Worm (Caenorhabditis elegans) whole organism, mixed stage, embryonic: ENCODE results near the gene Y39G8B.2.

Source experiments
- M03D4.4 ChIP-seq: sonication (generic microtip); optimal IDR thresholded peaks from 2 replicates; lab custom pipeline; 2017; ENCODE audit warnings: mild to moderate bottlenecking, missing genetic modification characterization, missing compliant biosample characterization
- bed-3 ChIP-seq: fragments of 200-800 bp; sonication (Bioruptor generic); optimal IDR thresholded peaks from 3 replicates; lab custom pipeline; 2018; ENCODE audit warnings: mild to moderate bottlenecking, missing genetic modification characterization, moderate library complexity, missing compliant biosample characterization
- blmp-1 ChIP-seq: fragments of 150-350 bp; optimal IDR thresholded peaks from 2 replicates; lab custom pipeline; 2014; ENCODE audit warnings: missing biosample characterization, missing genetic modification characterization
- ceh-39 ChIP-seq: fragments of 150-350 bp; optimal IDR thresholded peaks from 2 replicates; lab custom pipeline; 2014; ENCODE audit warnings: missing biosample characterization, missing genetic modification characterization
- ceh-43 ChIP-seq: fragments of 200-800 bp; sonication (Bioruptor generic); optimal IDR thresholded peaks from 2 replicates; lab custom pipeline; 2018; ENCODE audit warnings: mild to moderate bottlenecking, missing genetic modification characterization, moderate library complexity, missing compliant biosample characterization
- ceh-83 ChIP-seq: fragments of 200-800 bp; sonication (Bioruptor generic); optimal IDR thresholded peaks from 2 replicates; lab custom pipeline; 2018; ENCODE audit warnings: mild to moderate bottlenecking, missing genetic modification characterization, missing compliant biosample characterization
- ces-1 ChIP-seq: fragments of 150-350 bp; optimal IDR thresholded peaks from 2 replicates; lab custom pipeline; 2014; ENCODE audit warnings: missing biosample characterization, missing genetic modification reagents, missing genetic modification characterization
- drap-1 ChIP-seq: fragments of 200-800 bp; sonication (Bioruptor generic); optimal IDR thresholded peaks from 3 replicates; lab custom pipeline; 2018; ENCODE audit warnings: mild to moderate bottlenecking, missing genetic modification characterization, missing compliant biosample characterization
- elt-1 ChIP-seq: sonication (generic microtip); optimal IDR thresholded peaks from 2 replicates; lab custom pipeline; 2017; ENCODE audit warnings: missing genetic modification characterization, mild to moderate bottlenecking, missing compliant biosample characterization, antibody characterized with exemption, moderate library complexity, borderline replicate concordance; ENCODE audit not compliant: insufficient read depth
- elt-3 ChIP-seq: fragments of 150-350 bp; optimal IDR thresholded peaks from 2 replicates; lab custom pipeline; 2014; ENCODE audit warnings: missing biosample characterization, missing genetic modification characterization
- flh-1 ChIP-seq: fragments of 200-800 bp; sonication (Bioruptor generic); optimal IDR thresholded peaks from 2 replicates; lab custom pipeline; 2018; ENCODE audit warnings: mild to moderate bottlenecking, missing genetic modification characterization, moderate library complexity, missing compliant biosample characterization
- ham-2 ChIP-seq: fragments of 200-800 bp; sonication (Bioruptor generic); optimal IDR thresholded peaks from 2 replicates; lab custom pipeline; 2018; ENCODE audit warnings: mild to moderate bottlenecking, missing genetic modification characterization, missing compliant biosample characterization
- hlh-1 ChIP-seq: fragments of 150-350 bp; optimal IDR thresholded peaks from 2 replicates; lab custom pipeline; 2014; ENCODE audit warnings: missing biosample characterization, missing genetic modification reagents, missing genetic modification characterization
- lin-13 ChIP-seq: fragments of 150-350 bp; optimal IDR thresholded peaks from 2 replicates; lab custom pipeline; 2014; ENCODE audit warnings: missing biosample characterization, missing genetic modification characterization
- lin-32 ChIP-seq: fragments of 200-800 bp; sonication (Bioruptor generic); optimal IDR thresholded peaks from 2 replicates; lab custom pipeline; 2018; ENCODE audit warnings: mild to moderate bottlenecking, missing genetic modification characterization, missing compliant biosample characterization
- mab-5 ChIP-seq: fragments of 150-350 bp; optimal IDR thresholded peaks from 2 replicates; lab custom pipeline; 2014; ENCODE audit warnings: missing biosample characterization, missing genetic modification characterization
- mep-1 ChIP-seq: fragments of 150-350 bp; optimal IDR thresholded peaks from 2 replicates; lab custom pipeline; 2017; ENCODE audit warnings: missing biosample characterization, missing genetic modification reagents, missing genetic modification characterization, inconsistent platforms
- mls-2 ChIP-seq: sonication (generic microtip); optimal IDR thresholded peaks from 2 replicates; lab custom pipeline; 2016; ENCODE audit warnings: mild to moderate bottlenecking, missing genetic modification characterization, moderate library complexity, missing compliant biosample characterization
- nhr-12 ChIP-seq: fragments of 150-350 bp; optimal IDR thresholded peaks from 2 replicates; lab custom pipeline; 2014; ENCODE audit warnings: missing biosample characterization, missing genetic modification characterization
- nhr-237 ChIP-seq: fragments of 150-350 bp; optimal IDR thresholded peaks from 2 replicates; lab custom pipeline; 2014; ENCODE audit warnings: missing biosample characterization, missing genetic modification characterization
- nhr-76 ChIP-seq: sonication (generic microtip); optimal IDR thresholded peaks from 2 replicates; lab custom pipeline; 2017; ENCODE audit warnings: missing biosample characterization, missing genetic modification characterization
- sem-2 ChIP-seq: fragments of 200-800 bp; sonication (Bioruptor generic); optimal IDR thresholded peaks from 2 replicates; lab custom pipeline; 2018; ENCODE audit warnings: mild to moderate bottlenecking, missing genetic modification characterization, missing compliant biosample characterization
- snpc-4 ChIP-seq: fragments of 150-350 bp; optimal IDR thresholded peaks from 2 replicates; lab custom pipeline; 2014; ENCODE audit warnings: missing biosample characterization, missing genetic modification characterization
- sptf-1 ChIP-seq: sonication (generic microtip); optimal IDR thresholded peaks from 2 replicates; lab custom pipeline; 2017; ENCODE audit warnings: mild to moderate bottlenecking, missing genetic modification characterization, moderate library complexity, missing compliant biosample characterization
- tbx-8 ChIP-seq: fragments of 200-800 bp; sonication (Bioruptor generic); optimal IDR thresholded peaks from 2 replicates; lab custom pipeline; 2018; ENCODE audit warnings: mild to moderate bottlenecking, missing genetic modification characterization, moderate library complexity, missing compliant biosample characterization
- unc-120 ChIP-seq: sonication (generic microtip); optimal IDR thresholded peaks from 2 replicates; lab custom pipeline; 2017; ENCODE audit warnings: missing genetic modification characterization, missing compliant biosample characterization; ENCODE audit not compliant: poor library complexity, severe bottlenecking
- unc-39 ChIP-seq: fragments of 150-350 bp; optimal IDR thresholded peaks from 2 replicates; lab custom pipeline; 2014; ENCODE audit warnings: missing biosample characterization, missing genetic modification characterization
- unc-62 ChIP-seq: fragments of 150-350 bp; optimal IDR thresholded peaks from 2 replicates; lab custom pipeline; 2014; ENCODE audit warnings: missing biosample characterization, missing genetic modification reagents, missing genetic modification characterization
- ztf-11 ChIP-seq: fragments of 150-350 bp; optimal IDR thresholded peaks from 2 replicates; lab custom pipeline; 2014; ENCODE audit warnings: missing biosample characterization, missing genetic modification characterization

Y39G8B.2 gene

DNA sequence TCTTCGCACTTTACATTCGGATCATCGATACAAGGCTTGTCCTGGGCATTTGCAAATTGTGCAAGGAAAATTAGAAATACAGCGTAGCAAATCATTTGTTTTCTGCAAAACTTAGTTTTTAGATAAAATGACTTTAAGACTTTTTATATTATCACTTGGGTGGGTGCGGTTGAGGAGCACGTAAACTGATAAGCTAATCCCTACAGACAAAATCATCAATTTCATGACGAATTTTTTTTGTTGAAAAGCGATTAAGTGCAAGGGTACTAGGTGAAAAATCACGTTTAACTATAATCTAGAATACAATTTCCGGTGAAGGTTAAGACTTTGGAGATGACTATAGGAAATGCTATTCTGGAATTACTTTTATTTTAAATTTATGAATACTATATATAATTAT lies 21.5 kb upstream of the Y39G8B.2 start, which contains the start of gene F01D5.1:
F01D5.1 (minus strand) TSS at position 105 of the 400 bp plus-strand sequence.
- no peak for TF ChIP-seq ceh-39
- no peak for TF ChIP-seq drap-1 (GFP tag; lab: Kevin White, UChicago)
- no peak for TF ChIP-seq mep-1 (tag; lab: Kevin White, UChicago)
- TF ChIP-seq sptf-1, result no peak
- no peak for TF ChIP-seq ces-1 (GFP tag; lab: Kevin White, UChicago)
- no peak for TF ChIP-seq blmp-1 (tag; lab: Kevin White, UChicago)
- TF ChIP-seq mab-5 (tag; lab: Kevin White, UChicago), result no peak
- TF ChIP-seq mls-2 (tag; lab: Kevin White, UChicago), result no peak
- no peak for TF ChIP-seq nhr-12 (tag; lab: Kevin White, UChicago)
- TF ChIP-seq lin-13, result no peak
- TF ChIP-seq unc-62 (GFP tag; lab: Kevin White, UChicago), result no peak
- TF ChIP-seq ztf-11 (tag; lab: Kevin White, UChicago), result no peak
- TF ChIP-seq bed-3, result no peak
- no peak for TF ChIP-seq lin-32 (GFP tag; lab: Kevin White, UChicago)
- TF ChIP-seq nhr-76 (tag; lab: Kevin White, UChicago), result no peak
- no peak for TF ChIP-seq ceh-43 (GFP tag; lab: Kevin White, UChicago)
- no peak for TF ChIP-seq hlh-1 (tag; lab: Kevin White, UChicago)
- TF ChIP-seq tbx-8 (GFP tag; lab: Kevin White, UChicago), result no peak
- no peak for TF ChIP-seq sem-2
- TF ChIP-seq, all 35 proteins: peak for 0

DNA sequence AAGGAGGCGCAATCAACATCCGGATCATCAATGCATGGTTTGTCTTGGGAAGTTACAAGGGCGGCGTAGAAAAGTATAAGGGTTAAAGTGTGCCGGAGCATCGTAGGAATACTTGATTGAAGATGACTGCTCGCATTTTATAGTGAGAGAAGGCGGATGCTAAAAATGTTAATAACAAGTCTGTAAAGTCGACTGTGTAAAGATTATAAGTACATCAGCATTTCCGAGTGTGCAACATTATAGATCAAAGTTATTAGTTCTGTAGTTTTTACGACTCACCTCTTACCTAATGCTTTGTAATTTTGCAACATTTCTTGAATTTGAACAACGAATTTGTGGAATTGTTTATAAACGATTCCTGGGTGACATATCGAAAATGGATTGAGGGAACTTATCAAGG lies 18.9 kb upstream of the Y39G8B.2 start, which contains the start of gene Y39G8B.7:
Y39G8B.7 (minus strand) TSS at position 101 of the 400 bp plus-strand sequence.
- TF ChIP-seq flh-1 (no peak), M03D4.4 (tag; lab: Kevin White, UChicago) (no peak), mep-1 (tag; lab: Kevin White, UChicago) (no peak), ceh-83 (GFP tag; lab: Kevin White, UChicago) (no peak), ceh-39 (no peak), nhr-237 (tag; lab: Kevin White, UChicago) (no peak), nhr-12 (tag; lab: Kevin White, UChicago) (no peak), lin-32 (GFP tag; lab: Kevin White, UChicago) (no peak), unc-120 (tag; lab: Kevin White, UChicago) (no peak), unc-39 (no peak), hlh-1 (tag; lab: Kevin White, UChicago) (no peak), ces-1 (GFP tag; lab: Kevin White, UChicago) (no peak), sem-2 (no peak), mls-2 (tag; lab: Kevin White, UChicago) (no peak), snpc-4 (no peak), ham-2 (GFP tag; lab: Kevin White, UChicago) (no peak), nhr-76 (tag; lab: Kevin White, UChicago) (no peak), ceh-43 (GFP tag; lab: Kevin White, UChicago) (no peak)
- TF ChIP-seq, all 35 proteins: peak for 0

DNA sequence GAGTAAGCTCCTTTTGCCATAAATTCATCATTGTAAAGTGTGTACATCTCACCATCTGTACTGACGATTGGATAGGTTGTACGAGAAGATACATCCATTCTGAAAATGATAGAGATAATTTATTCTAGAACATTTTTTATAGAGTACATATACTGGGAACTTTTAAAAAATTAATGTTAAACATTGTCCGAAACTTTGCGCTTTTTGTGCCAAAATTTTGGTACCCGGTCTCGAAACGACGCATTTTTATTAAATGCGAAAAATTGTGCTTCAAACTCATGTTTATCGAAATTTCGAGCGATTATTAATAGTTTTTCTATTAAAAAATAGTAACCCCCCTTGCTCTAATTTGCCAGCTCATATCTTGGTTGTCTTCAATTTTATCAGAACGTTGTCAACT lies 15.7 kb upstream of the Y39G8B.2 start, which contains the start of gene Y39G8B.5:
Y39G8B.5 (minus strand) TSS at position 101 of the 400 bp plus-strand sequence.
- TF ChIP-seq mls-2 (tag; lab: Kevin White, UChicago), result no peak
- no peak for TF ChIP-seq sem-2
- TF ChIP-seq flh-1, result no peak
- TF ChIP-seq mab-5 (tag; lab: Kevin White, UChicago), result no peak
- TF ChIP-seq bed-3, result no peak
- TF ChIP-seq elt-3, result no peak
- no peak for TF ChIP-seq nhr-12 (tag; lab: Kevin White, UChicago)
- TF ChIP-seq snpc-4, result no peak
- TF ChIP-seq lin-13, result no peak
- no peak for TF ChIP-seq elt-1 (tag; lab: Kevin White, UChicago)
- TF ChIP-seq ceh-43 (GFP tag; lab: Kevin White, UChicago), result no peak
- no peak for TF ChIP-seq hlh-1 (tag; lab: Kevin White, UChicago)

DNA sequence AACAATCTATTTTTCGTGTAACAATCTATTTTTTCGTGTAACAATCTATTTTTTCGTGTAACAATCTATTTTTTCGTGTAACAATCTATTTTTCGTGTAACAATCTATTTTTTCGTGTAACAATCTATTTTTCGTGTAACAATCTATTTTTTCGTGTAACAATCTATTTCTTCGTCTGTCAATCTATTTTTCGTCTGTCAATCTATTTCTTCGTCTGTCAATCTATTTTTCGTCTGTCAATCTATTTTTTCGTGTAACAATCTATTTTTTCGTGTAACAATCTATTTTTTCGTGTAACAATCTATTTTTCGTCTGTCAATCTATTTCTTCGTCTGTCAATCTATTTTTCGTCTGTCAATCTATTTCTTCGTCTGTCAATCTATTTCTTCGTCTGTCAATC lies 10.0 kb upstream of the Y39G8B.2 start:
- peak; percentile 54 for TF ChIP-seq mls-2 (tag; lab: Kevin White, UChicago)
- TF ChIP-seq sptf-1, result peak; percentile 55
- peak; percentile 35 for TF ChIP-seq tbx-8 (GFP tag; lab: Kevin White, UChicago)

DNA sequence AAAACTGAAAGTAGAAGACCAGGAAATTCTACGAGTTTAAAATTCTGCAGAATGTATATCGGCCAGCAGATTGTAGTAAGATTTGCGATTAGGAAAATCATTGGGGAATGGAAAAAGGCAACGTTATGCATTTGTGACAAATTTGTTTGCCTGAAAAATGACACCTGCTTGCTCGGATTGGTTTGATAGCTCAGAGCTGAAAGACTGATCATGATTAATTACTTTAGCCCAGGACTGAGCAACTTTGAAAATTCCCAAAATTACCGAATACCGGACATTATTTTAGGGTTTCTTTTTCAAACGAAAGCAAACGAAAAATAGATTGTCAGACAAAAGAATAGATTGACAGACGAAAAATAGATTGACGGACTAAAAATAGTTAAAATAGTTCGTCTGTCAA lies 8.5 kb upstream of the Y39G8B.2 start, which contains the start of gene sre-47:
sre-47 (minus strand) TSS at position 101 of the 400 bp plus-strand sequence.
- TF ChIP-seq ceh-83 (GFP tag; lab: Kevin White, UChicago) (no peak), drap-1 (GFP tag; lab: Kevin White, UChicago) (no peak), ces-1 (GFP tag; lab: Kevin White, UChicago) (no peak), nhr-76 (tag; lab: Kevin White, UChicago) (no peak), bed-3 (no peak), lin-13 (no peak), ceh-43 (GFP tag; lab: Kevin White, UChicago) (no peak)
